Worm (Caenorhabditis elegans) whole organism, young adult: ENCODE measurements around the gene B0280.9.

Experiments
- B0019.2 ChIP-seq: fragments of 200-800 bp; sonication (Bioruptor generic); conservative IDR thresholded peaks from 2 replicates; pipeline ENCODE4 v1.3.6; 2022; ENCODE audit warnings: missing genetic modification reagents, missing genetic modification characterization, missing compliant biosample characterization
- B0336.3 ChIP-seq: fragments of 200-800 bp; sonication (Bioruptor generic); IDR thresholded peaks from 2 replicates; pipeline ENCODE4 v1.3.6; 2022; ENCODE audit warnings: missing genetic modification characterization, missing compliant biosample characterization
- C17E4.6 ChIP-seq: fragments of 200-800 bp; sonication (Bioruptor generic); IDR thresholded peaks from 2 replicates; pipeline ENCODE4 v1.3.6; 2022; ENCODE audit warnings: missing genetic modification reagents, missing genetic modification characterization, missing compliant biosample characterization
- F23B12.7 ChIP-seq: sonication (generic microtip); optimal IDR thresholded peaks from 2 replicates; lab custom pipeline; 2017; ENCODE audit warnings: missing genetic modification characterization, mild to moderate bottlenecking, missing compliant biosample characterization, antibody characterized with exemption, moderate library complexity; ENCODE audit not compliant: insufficient read depth
- F33H1.4 ChIP-seq: fragments of 200-800 bp; sonication (Bioruptor generic); IDR thresholded peaks from 2 replicates; pipeline ENCODE4 v1.3.6; 2022; ENCODE audit warnings: missing genetic modification reagents, missing genetic modification characterization, missing compliant biosample characterization
- F55B11.4 ChIP-seq: sonication (generic microtip); optimal IDR thresholded peaks from 2 replicates; lab custom pipeline; 2016; ENCODE audit warnings: missing compliant biosample characterization, missing genetic modification characterization, borderline replicate concordance; ENCODE audit not compliant: insufficient read depth
- K12H6.12 ChIP-seq: fragments of 200-800 bp; sonication (Bioruptor generic); optimal IDR thresholded peaks from 2 replicates; lab custom pipeline; 2018; ENCODE audit warnings: mild to moderate bottlenecking, missing genetic modification characterization, missing compliant biosample characterization
- Y53F4B.3 ChIP-seq: fragments of 200-800 bp; sonication (Bioruptor generic); IDR thresholded peaks from 2 replicates; pipeline ENCODE4 v1.3.6; 2022; ENCODE audit warnings: missing genetic modification reagents, missing genetic modification characterization, missing compliant biosample characterization
- Y53G8AR.9 ChIP-seq: fragments of 200-800 bp; sonication (Bioruptor generic); conservative IDR thresholded peaks from 2 replicates; pipeline ENCODE4 v1.3.6; 2022; ENCODE audit warnings: missing genetic modification reagents, missing genetic modification characterization, missing compliant biosample characterization
- Y79H2A.3 ChIP-seq: fragments of 200-800 bp; sonication (Bioruptor generic); conservative IDR thresholded peaks from 2 replicates; pipeline ENCODE4 v1.3.6; 2022; ENCODE audit warnings: missing genetic modification reagents, missing genetic modification characterization, missing compliant biosample characterization
- akir-1 ChIP-seq: fragments of 200-800 bp; sonication (Bioruptor generic); optimal IDR thresholded peaks from 2 replicates; lab custom pipeline; 2018; ENCODE audit warnings: mild to moderate bottlenecking, missing genetic modification characterization, moderate library complexity, missing compliant biosample characterization
- aptf-3 ChIP-seq: fragments of 200-800 bp; sonication (Bioruptor generic); IDR thresholded peaks from 2 replicates; pipeline ENCODE4 v1.3.6; 2022; ENCODE audit warnings: missing genetic modification characterization, missing compliant biosample characterization
- attf-3 ChIP-seq: fragments of 200-800 bp; sonication (Bioruptor generic); conservative IDR thresholded peaks from 2 replicates; pipeline ENCODE4 v1.3.6; 2022; ENCODE audit warnings: missing genetic modification reagents, missing genetic modification characterization, missing compliant biosample characterization
- attf-5 ChIP-seq: fragments of 200-800 bp; sonication (Bioruptor generic); optimal IDR thresholded peaks from 2 replicates; lab custom pipeline; 2018; ENCODE audit warnings: mild to moderate bottlenecking, missing genetic modification characterization, missing compliant biosample characterization
- bed-2 ChIP-seq: fragments of 200-800 bp; sonication (Bioruptor generic); IDR thresholded peaks from 2 replicates; pipeline ENCODE4 v1.3.6; 2022; ENCODE audit warnings: missing genetic modification reagents, missing genetic modification characterization, missing compliant biosample characterization
- cebp-2 ChIP-seq: fragments of 200-800 bp; sonication (Bioruptor generic); IDR thresholded peaks from 2 replicates; pipeline ENCODE4 v1.3.6; 2022; ENCODE audit warnings: missing genetic modification characterization, missing compliant biosample characterization
- ceh-100 ChIP-seq: fragments of 200-800 bp; sonication (Bioruptor generic); IDR thresholded peaks from 2 replicates; pipeline ENCODE4 v1.3.6; 2022; ENCODE audit warnings: missing genetic modification reagents, missing genetic modification characterization, missing compliant biosample characterization
- ceh-40 ChIP-seq: fragments of 200-800 bp; sonication (Bioruptor generic); IDR thresholded peaks from 2 replicates; pipeline ENCODE4 v1.3.6; 2022; ENCODE audit warnings: missing genetic modification characterization, missing compliant biosample characterization
- ceh-91 ChIP-seq: fragments of 200-800 bp; sonication (Bioruptor generic); IDR thresholded peaks from 2 replicates; pipeline ENCODE4 v1.3.6; 2022; ENCODE audit warnings: missing genetic modification reagents, missing genetic modification characterization, missing compliant biosample characterization
- chd-7 ChIP-seq: sonication (generic microtip); optimal IDR thresholded peaks from 2 replicates; lab custom pipeline; 2016; ENCODE audit warnings: mild to moderate bottlenecking, missing genetic modification characterization, moderate library complexity, missing compliant biosample characterization
- dpff-1 ChIP-seq: sonication (generic microtip); optimal IDR thresholded peaks from 2 replicates; lab custom pipeline; 2017; ENCODE audit warnings: mild to moderate bottlenecking, missing genetic modification characterization, missing compliant biosample characterization
- egl-44 ChIP-seq: fragments of 200-800 bp; sonication (Bioruptor generic); IDR thresholded peaks from 2 replicates; pipeline ENCODE4 v1.3.6; 2022; ENCODE audit warnings: missing genetic modification reagents, missing genetic modification characterization, missing compliant biosample characterization
- gei-17 ChIP-seq: fragments of 200-800 bp; sonication (Bioruptor generic); optimal IDR thresholded peaks from 2 replicates; lab custom pipeline; 2018; ENCODE audit warnings: mild to moderate bottlenecking, missing genetic modification characterization, missing compliant biosample characterization
- hlh-26 ChIP-seq: fragments of 200-800 bp; sonication (Bioruptor generic); conservative IDR thresholded peaks from 2 replicates; pipeline ENCODE4 v1.3.6; 2022; ENCODE audit warnings: missing genetic modification reagents, missing genetic modification characterization, missing compliant biosample characterization
- lin-40 ChIP-seq: sonication (generic microtip); optimal IDR thresholded peaks from 2 replicates; lab custom pipeline; 2016; ENCODE audit warnings: missing genetic modification characterization, mild to moderate bottlenecking, missing compliant biosample characterization, missing genotype, missing genetic modification reagents
- lir-1 ChIP-seq: fragments of 200-800 bp; sonication (Bioruptor generic); conservative IDR thresholded peaks from 2 replicates; pipeline ENCODE4 v1.3.6; 2022; ENCODE audit warnings: missing genetic modification reagents, missing genetic modification characterization, missing compliant biosample characterization
- lsy-27 ChIP-seq: sonication (generic microtip); optimal IDR thresholded peaks from 2 replicates; lab custom pipeline; 2017; ENCODE audit warnings: missing genetic modification characterization, mild to moderate bottlenecking, missing compliant biosample characterization, antibody characterized with exemption, missing genotype, borderline replicate concordance; ENCODE audit not compliant: insufficient read depth
- madf-10 ChIP-seq: sonication (generic microtip); optimal IDR thresholded peaks from 2 replicates; lab custom pipeline; 2016; ENCODE audit warnings: mild to moderate bottlenecking, missing genetic modification characterization, missing compliant biosample characterization
- madf-3 ChIP-seq: fragments of 200-800 bp; sonication (Bioruptor generic); IDR thresholded peaks from 2 replicates; pipeline ENCODE4 v1.3.6; 2022; ENCODE audit warnings: missing genetic modification reagents, missing genetic modification characterization, missing compliant biosample characterization
- madf-8 ChIP-seq: fragments of 200-800 bp; sonication (Bioruptor generic); conservative IDR thresholded peaks from 2 replicates; pipeline ENCODE4 v1.3.6; 2022; ENCODE audit warnings: missing genetic modification reagents, missing genetic modification characterization, missing compliant biosample characterization
- mxl-1 ChIP-seq: sonication (generic microtip); optimal IDR thresholded peaks from 2 replicates; lab custom pipeline; 2016; ENCODE audit warnings: missing genetic modification characterization, missing compliant biosample characterization
- nfya-2 ChIP-seq: fragments of 200-800 bp; sonication (Bioruptor generic); IDR thresholded peaks from 2 replicates; pipeline ENCODE4 v1.3.6; 2022; ENCODE audit warnings: missing genetic modification reagents, missing genetic modification characterization, missing compliant biosample characterization
- nfyb-1 ChIP-seq: fragments of 200-800 bp; sonication (Bioruptor generic); IDR thresholded peaks from 2 replicates; pipeline ENCODE4 v1.3.6; 2022; ENCODE audit warnings: missing genetic modification reagents, missing genetic modification characterization, missing compliant biosample characterization
- nhr-120 ChIP-seq: fragments of 200-800 bp; sonication (Bioruptor generic); IDR thresholded peaks from 2 replicates; pipeline ENCODE4 v1.3.6; 2022; ENCODE audit warnings: missing genetic modification characterization, missing compliant biosample characterization
- nhr-27 ChIP-seq: fragments of 200-800 bp; sonication (Bioruptor generic); optimal IDR thresholded peaks from 2 replicates; lab custom pipeline; 2018; ENCODE audit warnings: mild to moderate bottlenecking, missing genetic modification characterization, moderate library complexity, missing compliant biosample characterization
- rec-8 ChIP-seq, 2 experiments: sonication (generic microtip); optimal IDR thresholded peaks; 2 replicates each; lab custom pipeline; 2016; ENCODE audit warnings: mild to moderate bottlenecking in 2 of 2, missing genetic modification characterization in 2 of 2, missing genetic modification reagents in 2 of 2, missing genotype in 2 of 2, missing biosample characterization in 1 of 2, missing compliant biosample characterization in 1 of 2, moderate library complexity in 1 of 2
- rpc-1 ChIP-seq, 2 experiments: fragments of 150-350 bp in 1 of 2; sonication (generic microtip) in 1 of 2; optimal IDR thresholded peaks; 2 replicates each; lab custom pipeline; 2014 to 2018; ENCODE audit warnings: missing biosample characterization in 1 of 2, missing genetic modification characterization in 1 of 2, missing genetic modification reagents in 1 of 2, missing genotype in 1 of 2
- snpc-3.4 ChIP-seq: sonication (generic microtip); optimal IDR thresholded peaks from 2 replicates; lab custom pipeline; 2017; ENCODE audit warnings: missing genetic modification characterization, mild to moderate bottlenecking, missing compliant biosample characterization, antibody characterized with exemption, moderate library complexity, missing genotype, missing genetic modification reagents
- snpc-4 ChIP-seq, 5 experiments: fragments of 150-350 bp in 1 of 5; sonication (generic microtip) in 4 of 5; optimal IDR thresholded peaks; 2 replicates each; lab custom pipeline; 2014 to 2018; ENCODE audit warnings: missing genetic modification characterization in 5 of 5, missing biosample characterization in 3 of 5, antibody characterized with exemption in 2 of 5, mild to moderate bottlenecking in 2 of 5, missing compliant biosample characterization in 2 of 5, missing genotype in 2 of 5, moderate library complexity in 2 of 5, missing genetic modification reagents in 1 of 5
- somi-1 ChIP-seq: fragments of 200-800 bp; sonication (Bioruptor generic); optimal IDR thresholded peaks from 2 replicates; lab custom pipeline; 2018; ENCODE audit warnings: mild to moderate bottlenecking, missing genetic modification characterization, missing compliant biosample characterization
- sptf-2 ChIP-seq: fragments of 200-800 bp; sonication (Bioruptor generic); optimal IDR thresholded peaks from 2 replicates; lab custom pipeline; 2018; ENCODE audit warnings: mild to moderate bottlenecking, missing genetic modification characterization, missing compliant biosample characterization
- tbp1 ChIP-seq: fragments of 200-800 bp; sonication (Bioruptor generic); optimal IDR thresholded peaks from 2 replicates; lab custom pipeline; 2018; ENCODE audit warnings: mild to moderate bottlenecking, missing genetic modification characterization, missing compliant biosample characterization
- xnd-1 ChIP-seq: sonication (generic microtip); optimal IDR thresholded peaks from 2 replicates; lab custom pipeline; 2016; ENCODE audit warnings: missing genotype, missing genetic modification reagents, missing genetic modification characterization, missing compliant biosample characterization
- ztf-22 ChIP-seq: fragments of 200-800 bp; sonication (Bioruptor generic); optimal IDR thresholded peaks from 2 replicates; lab custom pipeline; 2018; ENCODE audit warnings: mild to moderate bottlenecking, missing genetic modification characterization, moderate library complexity, missing compliant biosample characterization
- ztf-26 ChIP-seq: sonication (generic microtip); optimal IDR thresholded peaks from 2 replicates; lab custom pipeline; 2017; ENCODE audit warnings: missing genetic modification characterization, missing compliant biosample characterization
- ztf-6 ChIP-seq: fragments of 200-800 bp; sonication (Bioruptor generic); IDR thresholded peaks from 2 replicates; pipeline ENCODE4 v1.3.6; 2022; ENCODE audit warnings: missing genetic modification reagents, missing genetic modification characterization, missing compliant biosample characterization

B0280.9 gene

ce11 chrIII:7087691-7088323, 34.9 kb downstream of the B0280.9 start, which contains the start of gene fubl-2 (continued):
- TF ChIP-seq lsy-27 (tag; lab: Kevin White, UChicago) (no peak), rec-8 (tag; optimal IDR thresholded peaks at IDR 0.05; lab: Kevin White, UChicago) (peak in 1 of 2 experiments; percentile 26), K12H6.12 (no peak), snpc-3.4 (peak; percentile 45), ztf-6 (GFP tag; lab: Robert Waterston, UW) (no peak), B0019.2 (GFP tag; lab: Robert Waterston, UW) (no peak), ceh-40 (GFP tag; lab: Robert Waterston, UW) (no peak), ztf-26 (tag; lab: Kevin White, UChicago) (no peak), sptf-2 (GFP tag; lab: Kevin White, UChicago) (no peak), lin-40 (tag; lab: Kevin White, UChicago) (no peak), Y53G8AR.9 (no peak), ceh-100 (GFP tag; lab: Robert Waterston, UW) (0 out of 2 replicates have a peak, but pooled peaks have one; percentile 31), attf-5 (GFP tag; lab: Kevin White, UChicago) (peak; percentile 4), B0336.3 (GFP tag; lab: Robert Waterston, UW) (no peak), aptf-3 (GFP tag; lab: Robert Waterston, UW) (no peak), Y53F4B.3 (no peak), C17E4.6 (GFP tag; lab: Robert Waterston, UW) (no peak), chd-7 (tag; lab: Kevin White, UChicago) (no peak), snpc-4 (GFP tag; optimal IDR thresholded peaks at IDR 0.05; lab: Kevin White, UChicago) (no peak), snpc-4 (tag; optimal IDR thresholded peaks at IDR 0.05; lab: Kevin White, UChicago) (peak in 1 of 4 experiments; percentile 25), egl-44 (GFP tag; lab: Robert Waterston, UW) (no peak), madf-8 (GFP tag; lab: Robert Waterston, UW) (no peak), cebp-2 (no peak), xnd-1 (tag; lab: Kevin White, UChicago) (no peak), ztf-22 (GFP tag; lab: Kevin White, UChicago) (no peak), madf-10 (tag; lab: Kevin White, UChicago) (peak; percentile 29), dpff-1 (tag; lab: Kevin White, UChicago) (no peak), attf-3 (0 out of 2 replicates have a peak, but pooled peaks have one; percentile 38), Y79H2A.3 (GFP tag; lab: Robert Waterston, UW) (no peak), bed-2 (GFP tag; lab: Robert Waterston, UW) (no peak), F23B12.7 (tag; lab: Kevin White, UChicago) (peak; percentile 27), madf-3 (GFP tag; lab: Robert Waterston, UW) (no peak), ceh-91 (GFP tag; lab: Robert Waterston, UW) (peak; percentile 26; the same call in 1 of the 2 replicates), nfyb-1 (GFP tag; lab: Robert Waterston, UW) (no peak), nhr-27 (tag; lab: Kevin White, UChicago) (no peak), gei-17 (no peak), nhr-120 (GFP tag; lab: Robert Waterston, UW) (no peak), F33H1.4 (GFP tag; lab: Robert Waterston, UW) (peak; percentile 60), tbp1 (no peak), somi-1 (GFP tag; lab: Kevin White, UChicago) (no peak), mxl-1 (tag; lab: Kevin White, UChicago) (no peak), F55B11.4 (tag; lab: Kevin White, UChicago) (no peak), rpc-1 (optimal IDR thresholded peaks at IDR 0.05; lab: Kevin White, UChicago) (no peak), rpc-1 (tag; optimal IDR thresholded peaks at IDR 0.05; lab: Kevin White, UChicago) (no peak), hlh-26 (GFP tag; lab: Robert Waterston, UW) (no peak), lir-1 (no peak), nfya-2 (GFP tag; lab: Robert Waterston, UW) (no peak), akir-1 (no peak)
